Worm (Caenorhabditis elegans) whole organism, midembryonic: Measurements from ENCODE around the gene clec-137.

Experiments used
- T22C8.4 ChIP-seq: fragments of 200-800 bp; sonication (Bioruptor generic); IDR thresholded peaks from 2 replicates; pipeline ENCODE4 v1.3.6; 2022; ENCODE audit warnings: missing genetic modification characterization, missing compliant biosample characterization
- flt-1 ChIP-seq: fragments of 200-800 bp; sonication (Bioruptor generic); IDR thresholded peaks from 2 replicates; pipeline ENCODE4 v1.3.6; 2022; ENCODE audit warnings: missing genetic modification characterization, missing compliant biosample characterization
- ref-1 ChIP-seq: fragments of 200-800 bp; sonication (Bioruptor generic); conservative IDR thresholded peaks from 2 replicates; pipeline ENCODE4 v1.3.6; 2022; ENCODE audit warnings: missing genetic modification reagents, missing genetic modification characterization, missing compliant biosample characterization
- tab-1 ChIP-seq: fragments of 200-800 bp; sonication (Bioruptor generic); IDR thresholded peaks from 2 replicates; pipeline ENCODE4 v1.3.6; 2022; ENCODE audit warnings: missing genetic modification characterization, missing compliant biosample characterization
- ztf-29 ChIP-seq: fragments of 200-800 bp; sonication (Bioruptor generic); IDR thresholded peaks from 2 replicates; pipeline ENCODE4 v1.3.6; 2022; ENCODE audit warnings: missing genetic modification reagents, missing genetic modification characterization, missing compliant biosample characterization

- no peak for TF ChIP-seq flt-1
- no peak for TF ChIP-seq ref-1 (GFP tag; lab: Robert Waterston, UW)
- no peak for TF ChIP-seq tab-1
- TF ChIP-seq T22C8.4 (GFP tag; lab: Robert Waterston, UW) = no peak
- TF ChIP-seq ztf-29 (GFP tag; lab: Robert Waterston, UW) = no peak
Measured at ce11 chrII:4658245-4658644, 40.4 kb upstream of the clec-137 start.
